Fruit fly (Drosophila melanogaster) whole organism: ENCODE results near the gene CG13012.

Experiments
- Dll ChIP-seq: fragments of >200 bp; optimal IDR thresholded peaks from 2 replicates; lab custom pipeline; 2017
- EcR ChIP-seq, 2 experiments: fragments of >200 bp; optimal IDR thresholded peaks; 2 replicates each; lab custom pipeline; 2017; ENCODE audit warnings: missing biosample characterization in 2 of 2, missing genetic modification characterization in 2 of 2, missing genetic modification reagents in 2 of 2
- pan ChIP-seq: fragments of >200 bp; optimal IDR thresholded peaks from 2 replicates; lab custom pipeline; 2017
- psq ChIP-seq: fragments of >200 bp; optimal IDR thresholded peaks from 2 replicates; lab custom pipeline; 2017
- usp ChIP-seq: fragments of >200 bp; optimal IDR thresholded peaks from 2 replicates; lab custom pipeline; 2017; ENCODE audit warnings: missing biosample characterization, missing genetic modification characterization, mixed read lengths

DNA sequence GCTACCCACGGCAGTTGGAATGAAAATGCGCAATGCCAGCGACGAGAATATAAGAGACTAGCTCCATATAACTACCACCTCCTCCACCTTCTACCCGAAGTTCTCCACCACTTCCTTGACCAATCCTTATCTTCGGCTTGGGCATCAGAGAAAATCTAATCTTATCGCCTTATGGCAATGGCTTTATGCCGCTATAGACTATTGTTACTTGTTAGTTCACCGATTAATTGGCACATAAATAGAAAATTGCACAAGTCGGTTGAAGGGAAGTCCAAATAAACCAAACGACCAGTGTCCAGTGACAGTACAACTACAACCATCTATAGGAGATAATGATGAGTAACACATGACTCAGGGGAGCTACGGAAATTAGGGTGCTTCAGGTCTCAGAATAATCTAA lies 25.4 kb upstream of the CG13012 start, which contains the start of gene sphe:
- TF ChIP-seq usp (GFP tag; lab: Kevin White, UChicago), result no peak
- TF ChIP-seq pan (lab: Kevin White, UChicago), result no peak
- TF ChIP-seq psq (lab: Kevin White, UChicago), result no peak
- TF ChIP-seq EcR (GFP tag; optimal IDR thresholded peaks at IDR 0.05; lab: Kevin White, UChicago), result no peak
- no peak for TF ChIP-seq Dll (lab: Kevin White, UChicago)
